Worm (Caenorhabditis elegans) whole organism, early embryonic: ENCODE measurements around the gene rab-33.

ENCODE experiments used
- ama-1 ChIP-seq: fragments of 150-350 bp; optimal IDR thresholded peaks from 2 replicates; lab custom pipeline; 2014
- ceh-13 ChIP-seq: fragments of 200-800 bp; sonication (Bioruptor generic); optimal IDR thresholded peaks from 2 replicates; lab custom pipeline; 2018; ENCODE audit warnings: mild to moderate bottlenecking, missing genetic modification characterization, missing compliant biosample characterization
- flt-1 ChIP-seq: fragments of 200-800 bp; sonication (Bioruptor generic); IDR thresholded peaks from 2 replicates; pipeline ENCODE4 v1.3.6; 2022; ENCODE audit warnings: missing genetic modification characterization, missing compliant biosample characterization
- hnd-1 ChIP-seq: sonication (generic microtip); optimal IDR thresholded peaks from 2 replicates; lab custom pipeline; 2016; ENCODE audit warnings: missing genetic modification characterization, missing compliant biosample characterization
- pes-1 ChIP-seq: fragments of 200-800 bp; sonication (Bioruptor generic); IDR thresholded peaks from 2 replicates; pipeline ENCODE4 v1.3.6; 2022; ENCODE audit warnings: missing genetic modification reagents, missing genetic modification characterization, missing compliant biosample characterization
- tbx-11 ChIP-seq: fragments of 200-800 bp; sonication (Bioruptor generic); IDR thresholded peaks from 2 replicates; pipeline ENCODE4 v1.3.6; 2022; ENCODE audit warnings: missing genetic modification characterization, missing compliant biosample characterization
- tbx-37 ChIP-seq: fragments of 200-800 bp; sonication (Bioruptor generic); conservative IDR thresholded peaks from 2 replicates; pipeline ENCODE4 v1.3.6; 2022; ENCODE audit warnings: missing genetic modification reagents, missing genetic modification characterization, missing compliant biosample characterization
- tra-4 ChIP-seq: sonication (generic microtip); optimal IDR thresholded peaks from 2 replicates; lab custom pipeline; 2017; ENCODE audit warnings: missing genetic modification characterization, missing compliant biosample characterization

DNA sequence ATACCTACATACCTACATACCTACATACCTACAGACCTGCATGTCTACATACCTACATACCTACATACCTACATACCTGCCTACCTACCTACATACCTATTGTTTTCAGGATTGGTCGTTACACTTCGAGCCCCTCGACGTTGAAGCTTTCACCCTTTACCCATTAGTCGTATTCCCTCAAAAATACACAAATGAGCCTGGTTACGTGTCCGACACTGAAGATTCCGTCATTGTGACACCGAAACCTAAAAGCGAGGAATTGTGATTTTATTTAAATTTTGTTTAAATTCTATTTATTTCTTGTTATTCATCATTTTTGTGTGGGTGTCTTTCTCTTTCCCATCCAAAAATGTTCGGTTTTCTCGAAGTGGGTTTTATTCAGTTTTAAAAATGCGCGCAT lies 24.5 kb downstream of the rab-33 start, which contains the start of gene D2045.7:
- TF ChIP-seq ama-1 (lab: Kevin White, UChicago) (no peak), ceh-13 (no peak), pes-1 (no peak), tra-4 (no peak), flt-1 (no peak), hnd-1 (tag; lab: Kevin White, UChicago) (no peak), tbx-11 (GFP tag; lab: Robert Waterston, UW) (no peak), tbx-37 (GFP tag; lab: Robert Waterston, UW) (no peak)
